Worm (Caenorhabditis elegans) whole organism, late embryonic: ENCODE measurements around the gene col-159.
A peak's percentile ranks its signal among the peaks of the same experiment; 100 is the strongest.

ENCODE experiments used
- Y22D7AL.16 ChIP-seq: sonication (generic microtip); optimal IDR thresholded peaks from 2 replicates; lab custom pipeline; 2016; ENCODE audit warnings: missing genetic modification characterization, missing compliant biosample characterization
- ceh-24 ChIP-seq: sonication (generic microtip); optimal IDR thresholded peaks from 2 replicates; lab custom pipeline; 2016; ENCODE audit warnings: mild to moderate bottlenecking, missing genetic modification characterization, missing compliant biosample characterization
- ceh-45 ChIP-seq: fragments of 200-800 bp; sonication (Bioruptor generic); IDR thresholded peaks from 2 replicates; pipeline ENCODE4 v1.3.6; 2022; ENCODE audit warnings: missing genetic modification reagents, missing genetic modification characterization, missing compliant biosample characterization
- elt-2 ChIP-seq: sonication (generic microtip); optimal IDR thresholded peaks from 2 replicates; lab custom pipeline; 2016; ENCODE audit warnings: missing genetic modification reagents, missing genetic modification characterization, missing compliant biosample characterization
- ets-4 ChIP-seq: sonication (generic microtip); optimal IDR thresholded peaks from 2 replicates; lab custom pipeline; 2016; ENCODE audit warnings: missing genetic modification characterization, missing compliant biosample characterization
- mec-3 ChIP-seq: sonication (generic microtip); optimal IDR thresholded peaks from 2 replicates; lab custom pipeline; 2016; ENCODE audit warnings: borderline replicate concordance, missing genetic modification characterization, missing compliant biosample characterization
- nhr-11 ChIP-seq: fragments of 150-350 bp; optimal IDR thresholded peaks from 2 replicates; lab custom pipeline; 2014; ENCODE audit warnings: missing biosample characterization, missing genetic modification characterization
- pat-9 ChIP-seq: fragments of 200-800 bp; sonication (Bioruptor generic); optimal IDR thresholded peaks from 2 replicates; lab custom pipeline; 2018; ENCODE audit warnings: mild to moderate bottlenecking, missing genetic modification characterization, moderate library complexity, missing compliant biosample characterization
- pax-1 ChIP-seq: fragments of 150-350 bp; optimal IDR thresholded peaks from 2 replicates; lab custom pipeline; 2014; ENCODE audit warnings: missing biosample characterization, missing genetic modification characterization
- pha-4 ChIP-seq: fragments of 150-350 bp; optimal IDR thresholded peaks from 2 replicates; lab custom pipeline; 2018; ENCODE audit warnings: missing biosample characterization, missing genetic modification reagents, missing genetic modification characterization
- pqm-1 ChIP-seq: sonication (generic microtip); optimal IDR thresholded peaks from 2 replicates; lab custom pipeline; 2016; ENCODE audit warnings: missing genetic modification characterization, missing compliant biosample characterization
- pros-1 ChIP-seq: fragments of 150-350 bp; optimal IDR thresholded peaks from 2 replicates; lab custom pipeline; 2014; ENCODE audit warnings: missing biosample characterization, missing genetic modification reagents, missing genetic modification characterization
- tbx-2 ChIP-seq: sonication (generic microtip); optimal IDR thresholded peaks from 2 replicates; lab custom pipeline; 2016; ENCODE audit warnings: missing genetic modification characterization, missing compliant biosample characterization
- unc-86 ChIP-seq: sonication (generic microtip); optimal IDR thresholded peaks from 2 replicates; lab custom pipeline; 2016; ENCODE audit warnings: missing genetic modification characterization, missing compliant biosample characterization

ce11 chrV:13173718-13174117 lies 28.3 kb downstream of the col-159 start:
- TF ChIP-seq ets-4 (no peak), tbx-2 (no peak), mec-3 (tag; lab: Kevin White, UChicago) (no peak), ceh-24 (tag; lab: Kevin White, UChicago) (no peak), pros-1 (tag; lab: Kevin White, UChicago) (no peak), pqm-1 (tag; lab: Kevin White, UChicago) (no peak), nhr-11 (no peak), unc-86 (tag; lab: Kevin White, UChicago) (no peak), pax-1 (tag; lab: Kevin White, UChicago) (no peak), pat-9 (tag; lab: Kevin White, UChicago) (no peak), Y22D7AL.16 (tag; lab: Kevin White, UChicago) (no peak), ceh-45 (GFP tag; lab: Robert Waterston, UW) (no peak), elt-2 (tag; lab: Kevin White, UChicago) (peak; percentile 23), pha-4 (tag; lab: Kevin White, UChicago) (no peak)
